Fruit fly (Drosophila melanogaster) ovary, adult (tissue): ENCODE results near the gene gammaSnap2.

Experiments used
- CG17801 ChIP-seq: fragments of 200-800 bp; optimal IDR thresholded peaks from 2 replicates; lab custom pipeline; 2019; ENCODE audit warnings: missing biosample characterization, mild to moderate bottlenecking, missing genetic modification characterization, moderate library complexity; ENCODE audit not compliant: partially characterized antibody

The gammaSnap2 gene

DNA sequence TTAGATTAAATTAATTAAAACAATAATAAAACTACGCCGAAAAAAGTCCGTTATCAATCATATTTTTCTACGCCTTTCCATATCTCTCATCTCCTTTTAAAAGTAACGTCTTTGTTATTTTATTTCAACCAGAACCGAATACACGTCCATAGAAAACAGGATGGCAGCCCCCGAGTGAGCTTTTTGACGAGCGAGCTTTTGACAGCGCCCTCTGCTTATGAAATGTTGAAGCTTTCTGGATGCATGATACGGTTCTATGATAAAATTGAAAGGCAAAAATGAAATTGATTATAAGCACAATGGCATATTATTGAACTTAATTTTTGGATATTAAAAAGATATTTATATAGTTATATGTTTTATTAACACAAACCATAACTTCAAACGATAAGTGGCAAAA lies 44.5 kb downstream of the gammaSnap2 start:
- TF ChIP-seq CG17801 (GFP tag; lab: Kevin White, UChicago): peak; percentile 56

dm6 chr3R:10075323-10075788 lies 45.8 kb downstream of the gammaSnap2 start, which contains the start of gene Alp13:
Alp13 (minus strand) TSS chr3R:10075373.
- peak; percentile 41 for TF ChIP-seq CG17801 (GFP tag; lab: Kevin White, UChicago)

DNA sequence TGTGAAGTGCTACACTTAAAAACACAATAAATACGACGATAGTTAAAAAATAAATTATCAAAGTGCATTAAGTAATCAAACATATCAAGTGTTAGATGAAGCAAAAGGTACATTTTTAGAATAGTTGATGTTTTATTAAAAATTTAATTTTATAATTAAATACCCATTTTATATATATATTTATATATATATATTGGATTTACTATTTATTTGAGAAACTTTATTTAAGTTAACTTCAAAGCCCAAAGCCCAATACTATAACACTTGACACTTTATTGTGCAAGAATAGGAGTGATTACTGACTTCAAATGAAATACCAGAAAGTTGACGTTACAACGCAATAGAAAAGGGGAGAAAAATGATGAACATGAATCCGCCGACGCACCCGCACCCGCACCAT lies 50.4 kb downstream of the gammaSnap2 start, which contains the start of gene nerfin-2:
Gene nerfin-2 (plus strand): TSS at position 301 of the 400 bp plus-strand sequence.
- no peak for TF ChIP-seq CG17801 (GFP tag; lab: Kevin White, UChicago)
